Worm (Caenorhabditis elegans) whole organism, early embryonic: ENCODE measurements around the gene C44B7.11.

Experiments used
- F13C5.2 ChIP-seq: sonication (generic microtip); optimal IDR thresholded peaks from 2 replicates; lab custom pipeline; 2017; ENCODE audit warnings: mild to moderate bottlenecking, missing genetic modification characterization, inconsistent platforms, missing compliant biosample characterization
- ama-1 ChIP-seq: fragments of 150-350 bp; optimal IDR thresholded peaks from 2 replicates; lab custom pipeline; 2014
- ceh-36 ChIP-seq: sonication (generic microtip); optimal IDR thresholded peaks from 2 replicates; lab custom pipeline; 2016; ENCODE audit warnings: missing genetic modification characterization, inconsistent platforms, missing compliant biosample characterization
- flt-1 ChIP-seq: fragments of 200-800 bp; sonication (Bioruptor generic); IDR thresholded peaks from 2 replicates; pipeline ENCODE4 v1.3.6; 2022; ENCODE audit warnings: missing genetic modification characterization, missing compliant biosample characterization
- hmg-4 ChIP-seq: fragments of 200-800 bp; sonication (Bioruptor generic); optimal IDR thresholded peaks from 2 replicates; lab custom pipeline; 2018; ENCODE audit warnings: mild to moderate bottlenecking, missing genetic modification characterization, missing compliant biosample characterization
- tbx-11 ChIP-seq: fragments of 200-800 bp; sonication (Bioruptor generic); IDR thresholded peaks from 2 replicates; pipeline ENCODE4 v1.3.6; 2022; ENCODE audit warnings: missing genetic modification characterization, missing compliant biosample characterization

ce11 chrII:6913309-6913708, 16.0 kb upstream of the C44B7.11 start, which contains the start of gene cyn-10:
- TF ChIP-seq ama-1 (lab: Kevin White, UChicago) (no peak), ceh-36 (no peak), tbx-11 (GFP tag; lab: Robert Waterston, UW) (no peak; the same call in 1 of the 2 replicates), F13C5.2 (tag; lab: Kevin White, UChicago) (no peak), flt-1 (GFP tag; lab: Robert Waterston, UW) (no peak; the same call in 1 of the 2 replicates), hmg-4 (GFP tag; lab: Kevin White, UChicago) (no peak)
